Worm (Caenorhabditis elegans): Measurements from ENCODE around the gene D2096.7.

- no peak for TF ChIP-seq unc-55 (GFP tag; optimal IDR thresholded peaks at IDR 0.05)
- no peak for TF ChIP-seq hlh-13 (GFP tag; optimal IDR thresholded peaks at IDR 0.05)
- no peak for TF ChIP-seq pha-4 (tag; optimal IDR thresholded peaks at IDR 0.05)
These were observed 43.7 kb downstream of the D2096.7 start, which contains the start of gene his-31 for ce11 chrIV:8333954-8333987.
